Worm (Caenorhabditis elegans) whole organism, L2 larva: ENCODE measurements around the gene K07C5.3.
A peak's percentile ranks its signal among the peaks of the same experiment; 100 is the strongest.

Experiments
- C34F6.9 ChIP-seq: fragments of 150-350 bp; optimal IDR thresholded peaks from 2 replicates; lab custom pipeline; 2014; ENCODE audit warnings: missing biosample characterization, missing genetic modification characterization
- Y55F3AM.14 ChIP-seq: fragments of 200-800 bp; sonication (Bioruptor generic); optimal IDR thresholded peaks from 2 replicates; lab custom pipeline; 2018; ENCODE audit warnings: mild to moderate bottlenecking, missing genetic modification characterization, missing compliant biosample characterization
- alr-1 ChIP-seq: fragments of 150-350 bp; optimal IDR thresholded peaks from 2 replicates; lab custom pipeline; 2014; ENCODE audit warnings: missing biosample characterization, missing genetic modification characterization
- blmp-1 ChIP-seq: sonication (generic microtip); optimal IDR thresholded peaks from 2 replicates; lab custom pipeline; 2017; ENCODE audit warnings: missing genetic modification characterization, mild to moderate bottlenecking, missing compliant biosample characterization, antibody characterized with exemption, moderate library complexity; ENCODE audit not compliant: insufficient read depth
- ceh-82 ChIP-seq: fragments of 150-350 bp; optimal IDR thresholded peaks from 2 replicates; lab custom pipeline; 2014; ENCODE audit warnings: missing biosample characterization, missing genetic modification characterization
- egl-27 ChIP-seq: sonication (generic microtip); optimal IDR thresholded peaks from 3 replicates; lab custom pipeline; 2017; ENCODE audit warnings: missing biosample characterization, missing genetic modification reagents, missing genetic modification characterization
- elt-1 ChIP-seq: fragments of 150-350 bp; optimal IDR thresholded peaks from 2 replicates; lab custom pipeline; 2014; ENCODE audit warnings: missing biosample characterization, missing genetic modification characterization
- elt-3 ChIP-seq: sonication (generic microtip); optimal IDR thresholded peaks from 2 replicates; lab custom pipeline; 2017; ENCODE audit warnings: missing biosample characterization, missing genetic modification characterization
- fos-1 ChIP-seq: fragments of 150-350 bp; optimal IDR thresholded peaks from 2 replicates; lab custom pipeline; 2014; ENCODE audit warnings: missing biosample characterization, missing genetic modification characterization
- gmeb-1 ChIP-seq: fragments of 150-350 bp; optimal IDR thresholded peaks from 2 replicates; lab custom pipeline; 2014; ENCODE audit warnings: missing biosample characterization, missing genetic modification characterization
- lin-11 ChIP-seq: fragments of 150-350 bp; sonication (generic microtip); optimal IDR thresholded peaks from 2 replicates; lab custom pipeline; 2014; ENCODE audit warnings: missing biosample characterization, missing genetic modification characterization, inconsistent platforms, mixed read lengths
- lin-13 ChIP-seq: fragments of 150-350 bp; optimal IDR thresholded peaks from 2 replicates; lab custom pipeline; 2014; ENCODE audit warnings: missing biosample characterization, missing genetic modification reagents, missing genetic modification characterization
- lin-39 ChIP-seq: fragments of 150-350 bp; optimal IDR thresholded peaks from 2 replicates; lab custom pipeline; 2014; ENCODE audit warnings: missing biosample characterization, missing genetic modification reagents, missing genetic modification characterization
- mbf-1 ChIP-seq: sonication (generic microtip); optimal IDR thresholded peaks from 2 replicates; lab custom pipeline; 2017; ENCODE audit warnings: missing biosample characterization, missing genetic modification characterization
- nhr-10 ChIP-seq: sonication (generic microtip); optimal IDR thresholded peaks from 2 replicates; lab custom pipeline; 2017; ENCODE audit warnings: missing biosample characterization, missing genetic modification characterization
- nhr-129 ChIP-seq: fragments of 150-350 bp; optimal IDR thresholded peaks from 2 replicates; lab custom pipeline; 2014; ENCODE audit warnings: missing biosample characterization, missing genetic modification characterization
- nhr-21 ChIP-seq: fragments of 150-350 bp; optimal IDR thresholded peaks from 2 replicates; lab custom pipeline; 2014; ENCODE audit warnings: missing biosample characterization, missing genetic modification characterization
- ztf-1 ChIP-seq: fragments of 200-800 bp; sonication (Bioruptor generic); conservative IDR thresholded peaks from 2 replicates; pipeline ENCODE4 v1.3.6; 2022; ENCODE audit warnings: missing genetic modification characterization, missing compliant biosample characterization

K07C5.3 gene

ce11 chrV:10383950-10384349, 41.1 kb downstream of the K07C5.3 start, which contains the start of gene spe-10:
spe-10 (plus strand) TSS chrV:10384250.
- no peak for TF ChIP-seq fos-1
- no peak for TF ChIP-seq elt-1 (tag; lab: Kevin White, UChicago)
- no peak for TF ChIP-seq lin-11 (tag; lab: Kevin White, UChicago)
- TF ChIP-seq mbf-1 (tag; lab: Kevin White, UChicago): no peak

- TF ChIP-seq ztf-1 (GFP tag; lab: Robert Waterston, UW) (no peak), gmeb-1 (tag; lab: Kevin White, UChicago) (no peak), elt-1 (tag; lab: Kevin White, UChicago) (no peak), blmp-1 (tag; lab: Kevin White, UChicago) (no peak), elt-3 (tag; lab: Kevin White, UChicago) (no peak), lin-11 (tag; lab: Kevin White, UChicago) (no peak), nhr-10 (tag; lab: Kevin White, UChicago) (no peak), lin-39 (tag; lab: Kevin White, UChicago) (no peak), nhr-21 (no peak), egl-27 (tag; lab: Kevin White, UChicago) (no peak), lin-13 (GFP tag; lab: Kevin White, UChicago) (no peak), alr-1 (tag; lab: Kevin White, UChicago) (no peak), Y55F3AM.14 (GFP tag; lab: Kevin White, UChicago) (no peak), nhr-129 (no peak)
Measured at ce11 chrV:10387412-10387811, 44.6 kb downstream of the K07C5.3 start.

ce11 chrV:10388318-10388717, 45.5 kb downstream of the K07C5.3 start, which contains the start of gene AC3.5:
AC3.5 (plus strand) TSS chrV:10388527.
- TF ChIP-seq nhr-21 (peak; percentile 13), fos-1 (peak; percentile 8), C34F6.9 (tag; lab: Kevin White, UChicago) (no peak)

- no peak for TF ChIP-seq fos-1
- peak; percentile 74 for TF ChIP-seq Y55F3AM.14 (GFP tag; lab: Kevin White, UChicago)
- no peak for TF ChIP-seq ceh-82 (tag; lab: Kevin White, UChicago)
- TF ChIP-seq, all 48 proteins: peak for 1
Measured at ce11 chrV:10393708-10394107, 50.9 kb downstream of the K07C5.3 start.
